Worm (Caenorhabditis elegans): Measurements from ENCODE around the gene fbxb-107.

The fbxb-107 gene

DNA sequence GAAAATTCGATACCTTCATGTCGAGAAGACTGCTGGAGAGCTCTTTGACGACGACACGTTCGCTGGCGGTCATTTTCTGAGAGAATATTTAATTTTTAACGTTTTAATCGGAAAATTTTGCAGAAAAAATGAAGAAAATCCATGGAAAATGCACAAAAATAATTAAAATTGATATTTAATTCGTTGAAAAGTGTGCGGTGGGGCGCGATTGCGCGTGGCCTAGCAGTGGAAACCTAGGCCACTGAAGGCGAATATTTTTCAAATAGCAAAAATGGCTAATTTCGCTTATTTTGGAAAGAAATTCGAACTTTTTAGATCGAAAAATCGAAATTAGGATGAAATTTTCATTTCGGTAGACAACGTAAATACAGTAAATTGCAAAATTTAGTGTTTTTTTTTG is 6.0 kb upstream of the fbxb-107 start, which contains the start of gene F29A7.6:
TSS of gene F29A7.6 (minus strand) at position 76 of the 400 bp plus-strand sequence.
- peak; percentile 65 for TF ChIP-seq gmeb-1 (tag; optimal IDR thresholded peaks at IDR 0.05)
- TF ChIP-seq nhr-25 (tag; optimal IDR thresholded peaks at IDR 0.05): no peak
- TF ChIP-seq Y55F3AM.14 (GFP tag; optimal IDR thresholded peaks at IDR 0.05): no peak
- peak in 1 of 2 experiments; percentile 49 for TF ChIP-seq lsy-2 (tag; optimal IDR thresholded peaks at IDR 0.05)
- TF ChIP-seq crh-2 (tag; optimal IDR thresholded peaks at IDR 0.05): peak; percentile 32
- TF ChIP-seq unc-62 (GFP tag; optimal IDR thresholded peaks at IDR 0.05): no peak
- peak; percentile 3 for TF ChIP-seq mab-5 (tag; optimal IDR thresholded peaks at IDR 0.05)
- no peak for TF ChIP-seq lin-39 (tag; optimal IDR thresholded peaks at IDR 0.05)
- peak; percentile 79 for TF ChIP-seq C34F6.9 (tag; optimal IDR thresholded peaks at IDR 0.05)
- no peak for TF ChIP-seq ztf-4 (tag; optimal IDR thresholded peaks at IDR 0.05)
- peak; percentile 66 for TF ChIP-seq sma-3 (GFP tag; optimal IDR thresholded peaks at IDR 0.05)
- TF ChIP-seq unc-39 (tag; optimal IDR thresholded peaks at IDR 0.05): no peak
- no peak for TF ChIP-seq mbf-1 (tag; optimal IDR thresholded peaks at IDR 0.05)
- TF ChIP-seq nhr-129 (tag; optimal IDR thresholded peaks at IDR 0.05): peak; percentile 1
- TF ChIP-seq alr-1 (tag; optimal IDR thresholded peaks at IDR 0.05): no peak
- TF ChIP-seq ceh-16 (tag; optimal IDR thresholded peaks at IDR 0.05): no peak
- TF ChIP-seq blmp-1 (tag; optimal IDR thresholded peaks at IDR 0.05; ENCODE audit: insufficient read depth): no peak
- peak; percentile 57 for TF ChIP-seq unc-55 (GFP tag; optimal IDR thresholded peaks at IDR 0.05)
- TF ChIP-seq nhr-21 (tag; optimal IDR thresholded peaks at IDR 0.05): no peak
- TF ChIP-seq egl-27 (tag; optimal IDR thresholded peaks at IDR 0.05): no peak
- TF ChIP-seq ztf-1 (GFP tag; conservative IDR thresholded peaks at IDR 0.05): no peak
- TF ChIP-seq sma-9 (GFP tag; optimal IDR thresholded peaks at IDR 0.05): peak; percentile 66
- TF ChIP-seq sma-9 (tag; optimal IDR thresholded peaks at IDR 0.05): no peak
- peak; percentile 67 for TF ChIP-seq F13H6.1 (tag; optimal IDR thresholded peaks at IDR 0.05)
- TF ChIP-seq zag-1 (tag; optimal IDR thresholded peaks at IDR 0.05): no peak
- TF ChIP-seq sem-4 (tag; optimal IDR thresholded peaks at IDR 0.05): no peak

DNA sequence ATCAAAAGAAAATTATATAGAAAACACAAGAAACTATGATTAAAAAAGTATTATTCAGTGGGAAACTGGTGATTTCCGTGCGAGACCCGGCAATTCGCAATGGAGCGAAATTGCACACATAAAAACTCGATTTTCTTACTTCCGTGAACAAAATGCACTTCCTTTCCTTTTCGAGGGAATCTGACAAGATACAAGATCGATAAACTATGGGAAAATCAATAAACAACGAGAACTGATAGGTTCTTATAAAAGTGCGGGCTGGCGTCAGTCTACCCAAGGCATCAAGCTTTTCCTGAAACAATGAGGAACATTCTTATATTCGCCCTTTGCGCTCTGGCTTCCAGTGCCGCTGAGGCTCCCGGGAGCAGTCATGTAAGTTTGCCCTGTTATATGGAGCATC is 5.6 kb upstream of the fbxb-107 start, which contains the start of gene F29A7.3:
TSS of gene F29A7.3 (plus strand) at position 301 of the 400 bp plus-strand sequence.
- no peak for TF ChIP-seq lin-39 (tag; optimal IDR thresholded peaks at IDR 0.05)
- TF ChIP-seq Y55F3AM.14 (GFP tag; optimal IDR thresholded peaks at IDR 0.05): no peak
- TF ChIP-seq egl-27 (tag; optimal IDR thresholded peaks at IDR 0.05): no peak
- no peak for TF ChIP-seq peb-1 (tag; optimal IDR thresholded peaks at IDR 0.05)
- no peak for TF ChIP-seq unc-39 (tag; optimal IDR thresholded peaks at IDR 0.05)
- TF ChIP-seq alr-1 (tag; optimal IDR thresholded peaks at IDR 0.05): no peak
- TF ChIP-seq nhr-10 (tag; optimal IDR thresholded peaks at IDR 0.05): no peak
- TF ChIP-seq ztf-1 (GFP tag; conservative IDR thresholded peaks at IDR 0.05): no peak
- no peak for TF ChIP-seq crh-2 (tag; optimal IDR thresholded peaks at IDR 0.05)
- TF ChIP-seq sem-4 (tag; optimal IDR thresholded peaks at IDR 0.05): no peak
- no peak for TF ChIP-seq C34F6.9 (tag; optimal IDR thresholded peaks at IDR 0.05)
- no peak for TF ChIP-seq aly-2 (tag; optimal IDR thresholded peaks at IDR 0.05)
- no peak for TF ChIP-seq ztf-4 (tag; optimal IDR thresholded peaks at IDR 0.05)
- TF ChIP-seq ceh-82 (tag; optimal IDR thresholded peaks at IDR 0.05): no peak
- TF ChIP-seq mdl-1 (tag; optimal IDR thresholded peaks at IDR 0.05): no peak
- no peak for TF ChIP-seq skn-1 (tag; optimal IDR thresholded peaks at IDR 0.05)
- TF ChIP-seq snpc-4 (tag; optimal IDR thresholded peaks at IDR 0.05): no peak

DNA sequence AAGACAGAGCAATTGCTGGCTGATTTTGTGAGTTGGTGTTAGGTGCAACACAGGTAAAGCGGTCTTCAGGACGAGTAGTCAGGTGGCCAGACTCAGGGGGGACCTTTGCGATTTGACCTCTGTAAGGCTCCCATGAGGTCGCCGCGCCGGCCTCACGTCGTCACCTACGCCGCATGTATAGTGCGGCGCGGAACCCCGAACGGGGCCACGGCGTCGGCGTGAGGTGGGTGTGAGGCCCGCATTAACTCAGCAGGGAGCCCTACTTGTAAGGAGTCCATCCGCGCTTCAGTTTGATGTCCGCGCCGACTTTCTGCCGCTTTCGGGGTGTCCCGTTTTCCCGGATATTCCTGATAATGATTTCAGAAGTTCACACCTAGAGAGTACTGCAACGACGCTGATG is 4.0 kb upstream of the fbxb-107 start:
- TF ChIP-seq nhr-77 (tag; optimal IDR thresholded peaks at IDR 0.05): no peak
- no peak for TF ChIP-seq elt-1 (tag; optimal IDR thresholded peaks at IDR 0.05)
- TF ChIP-seq F13H6.1 (tag; optimal IDR thresholded peaks at IDR 0.05): no peak
- no peak for TF ChIP-seq ztf-1 (GFP tag; conservative IDR thresholded peaks at IDR 0.05)
- TF ChIP-seq sma-9 (GFP tag; optimal IDR thresholded peaks at IDR 0.05): no peak
- no peak for TF ChIP-seq sma-9 (tag; optimal IDR thresholded peaks at IDR 0.05)

DNA sequence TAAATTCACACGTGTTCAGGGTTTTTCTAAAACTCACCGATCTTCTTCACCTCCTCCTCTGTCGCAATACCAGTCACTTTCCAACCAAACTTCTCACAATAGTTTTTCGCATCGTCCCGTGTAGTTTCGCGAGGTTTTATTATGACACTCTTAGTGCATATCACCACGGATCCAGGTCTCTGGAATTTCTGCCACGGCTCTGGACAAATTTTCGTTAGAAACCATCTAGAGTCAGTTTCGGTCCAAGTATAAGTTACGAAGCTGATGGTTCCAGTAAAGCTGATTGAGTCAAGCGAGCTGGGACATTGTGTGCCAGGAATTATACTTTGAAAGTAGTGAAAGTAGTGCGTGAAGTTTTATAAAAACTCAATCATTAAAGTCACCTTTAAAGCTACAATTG is 2.2 kb upstream of the fbxb-107 start:
- TF ChIP-seq unc-55 (GFP tag; optimal IDR thresholded peaks at IDR 0.05) (no peak), skn-1 (tag; optimal IDR thresholded peaks at IDR 0.05) (no peak), ceh-16 (tag; optimal IDR thresholded peaks at IDR 0.05) (no peak), sem-4 (tag; optimal IDR thresholded peaks at IDR 0.05) (no peak), nhr-23 (tag; optimal IDR thresholded peaks at IDR 0.05) (no peak), nhr-21 (tag; optimal IDR thresholded peaks at IDR 0.05) (no peak), unc-39 (tag; optimal IDR thresholded peaks at IDR 0.05) (no peak)
